Worm (Caenorhabditis elegans) whole organism, midembryonic: ENCODE data around the gene K08D8.7.

ENCODE experiments used
- T22C8.4 ChIP-seq: fragments of 200-800 bp; sonication (Bioruptor generic); IDR thresholded peaks from 2 replicates; pipeline ENCODE4 v1.3.6; 2022; ENCODE audit warnings: missing genetic modification characterization, missing compliant biosample characterization
- cog-1 ChIP-seq: sonication (generic microtip); optimal IDR thresholded peaks from 2 replicates; lab custom pipeline; 2016; ENCODE audit warnings: missing genetic modification characterization, missing compliant biosample characterization
- flt-1 ChIP-seq: fragments of 200-800 bp; sonication (Bioruptor generic); IDR thresholded peaks from 2 replicates; pipeline ENCODE4 v1.3.6; 2022; ENCODE audit warnings: missing genetic modification characterization, missing compliant biosample characterization
- klf-2 ChIP-seq: fragments of 200-800 bp; sonication (Bioruptor generic); conservative IDR thresholded peaks from 2 replicates; pipeline ENCODE4 v1.3.6; 2022; ENCODE audit warnings: missing genetic modification reagents, missing genetic modification characterization, missing compliant biosample characterization
- med-1 ChIP-seq: sonication (generic microtip); optimal IDR thresholded peaks from 2 replicates; lab custom pipeline; 2017; ENCODE audit warnings: missing genetic modification characterization, mild to moderate bottlenecking, missing compliant biosample characterization, antibody characterized with exemption, missing genetic modification reagents; ENCODE audit not compliant: insufficient read depth
- ref-1 ChIP-seq: fragments of 200-800 bp; sonication (Bioruptor generic); conservative IDR thresholded peaks from 2 replicates; pipeline ENCODE4 v1.3.6; 2022; ENCODE audit warnings: missing genetic modification reagents, missing genetic modification characterization, missing compliant biosample characterization
- tab-1 ChIP-seq: fragments of 200-800 bp; sonication (Bioruptor generic); IDR thresholded peaks from 2 replicates; pipeline ENCODE4 v1.3.6; 2022; ENCODE audit warnings: missing genetic modification characterization, missing compliant biosample characterization
- ztf-23 ChIP-seq: fragments of 200-800 bp; sonication (Bioruptor generic); IDR thresholded peaks from 2 replicates; pipeline ENCODE4 v1.3.6; 2022; ENCODE audit warnings: missing genetic modification reagents, missing genetic modification characterization, missing compliant biosample characterization
- ztf-29 ChIP-seq: fragments of 200-800 bp; sonication (Bioruptor generic); IDR thresholded peaks from 2 replicates; pipeline ENCODE4 v1.3.6; 2022; ENCODE audit warnings: missing genetic modification reagents, missing genetic modification characterization, missing compliant biosample characterization

- TF ChIP-seq med-1 (GFP tag; lab: Kevin White, UChicago) = no peak
- TF ChIP-seq cog-1 = no peak
- no peak for TF ChIP-seq flt-1 (GFP tag; lab: Robert Waterston, UW)
- no peak for TF ChIP-seq klf-2 (GFP tag; lab: Robert Waterston, UW)
- TF ChIP-seq ref-1 = no peak
- no peak for TF ChIP-seq ztf-29
- TF ChIP-seq T22C8.4 (GFP tag; lab: Robert Waterston, UW) = no peak
- TF ChIP-seq tab-1 (GFP tag; lab: Robert Waterston, UW) = no peak
- no peak for TF ChIP-seq ztf-23 (GFP tag; lab: Robert Waterston, UW)
These were observed 20.1 kb upstream of the K08D8.7 start for ce11 chrIV:12876558-12876957.
